Worm (Caenorhabditis elegans) whole organism, late embryonic: ENCODE data around the gene F20D6.10.

Source experiments
- Y22D7AL.16 ChIP-seq: sonication (generic microtip); optimal IDR thresholded peaks from 2 replicates; lab custom pipeline; 2016; ENCODE audit warnings: missing genetic modification characterization, missing compliant biosample characterization
- ama-1 ChIP-seq: fragments of 150-350 bp; optimal IDR thresholded peaks from 2 replicates; lab custom pipeline; 2014
- ceh-18 ChIP-seq: sonication (generic microtip); optimal IDR thresholded peaks from 2 replicates; lab custom pipeline; 2016; ENCODE audit warnings: missing genetic modification characterization, missing compliant biosample characterization
- ceh-30 ChIP-seq: fragments of 150-350 bp; optimal IDR thresholded peaks from 2 replicates; lab custom pipeline; 2014; ENCODE audit warnings: missing biosample characterization, missing genetic modification characterization
- ceh-31 ChIP-seq: sonication (generic microtip); optimal IDR thresholded peaks from 2 replicates; lab custom pipeline; 2016; ENCODE audit warnings: missing genetic modification characterization, missing compliant biosample characterization
- ceh-48 ChIP-seq: sonication (generic microtip); optimal IDR thresholded peaks from 2 replicates; lab custom pipeline; 2016; ENCODE audit warnings: missing genetic modification characterization, inconsistent platforms, missing compliant biosample characterization
- ceh-9 ChIP-seq: sonication (generic microtip); optimal IDR thresholded peaks from 2 replicates; lab custom pipeline; 2016; ENCODE audit warnings: mild to moderate bottlenecking, missing genetic modification characterization, inconsistent platforms, missing compliant biosample characterization
- fkh-10 ChIP-seq: fragments of 150-350 bp; optimal IDR thresholded peaks from 2 replicates; lab custom pipeline; 2014; ENCODE audit warnings: missing biosample characterization, missing genetic modification reagents, missing genetic modification characterization
- hlh-13 ChIP-seq: fragments of 200-800 bp; sonication (Bioruptor generic); optimal IDR thresholded peaks from 2 replicates; lab custom pipeline; 2018; ENCODE audit warnings: mild to moderate bottlenecking, missing genetic modification characterization, missing compliant biosample characterization
- lin-11 ChIP-seq: fragments of 200-800 bp; sonication (Bioruptor generic); optimal IDR thresholded peaks from 2 replicates; lab custom pipeline; 2018; ENCODE audit warnings: mild to moderate bottlenecking, missing genetic modification characterization, missing compliant biosample characterization
- npax-4 ChIP-seq: sonication (generic microtip); optimal IDR thresholded peaks from 2 replicates; lab custom pipeline; 2016; ENCODE audit warnings: missing genetic modification characterization, missing compliant biosample characterization
- pha-4 ChIP-seq: fragments of 150-350 bp; optimal IDR thresholded peaks from 2 replicates; lab custom pipeline; 2018; ENCODE audit warnings: missing biosample characterization, missing genetic modification reagents, missing genetic modification characterization
- pqm-1 ChIP-seq: sonication (generic microtip); optimal IDR thresholded peaks from 2 replicates; lab custom pipeline; 2016; ENCODE audit warnings: missing genetic modification characterization, missing compliant biosample characterization

DNA sequence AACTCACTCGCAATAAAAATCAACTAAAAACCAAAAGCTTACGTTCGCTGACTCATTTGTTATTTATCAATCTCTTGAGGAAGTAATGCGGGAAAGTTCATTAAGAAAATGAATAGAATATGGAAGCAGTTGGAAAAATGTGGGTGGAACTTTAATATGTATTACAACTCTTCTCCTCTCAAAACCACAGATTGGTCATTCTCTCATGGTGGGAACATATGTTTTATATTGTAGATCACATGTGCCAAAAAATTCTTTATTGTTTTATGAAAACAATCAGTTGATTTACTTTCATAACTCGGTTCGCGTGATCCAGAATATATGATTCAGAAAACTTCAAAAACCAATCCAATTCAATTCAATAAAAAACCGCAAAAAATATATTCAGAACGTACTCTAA lies 24.1 kb downstream of the F20D6.10 start:
- TF ChIP-seq ceh-31 (tag; lab: Kevin White, UChicago): no peak
- TF ChIP-seq fkh-10 (GFP tag; lab: Kevin White, UChicago): no peak
- no peak for TF ChIP-seq Y22D7AL.16 (tag; lab: Kevin White, UChicago)
- no peak for TF ChIP-seq ceh-30 (tag; lab: Kevin White, UChicago)
- no peak for TF ChIP-seq pqm-1 (tag; lab: Kevin White, UChicago)
- TF ChIP-seq npax-4: no peak
- no peak for TF ChIP-seq ceh-9
- no peak for TF ChIP-seq ceh-18 (tag; lab: Kevin White, UChicago)
- TF ChIP-seq ama-1: no peak
- TF ChIP-seq ceh-48 (tag; lab: Kevin White, UChicago): no peak
- no peak for TF ChIP-seq lin-11 (tag; lab: Kevin White, UChicago)
- no peak for TF ChIP-seq pha-4 (tag; lab: Kevin White, UChicago)
- TF ChIP-seq hlh-13 (GFP tag; lab: Kevin White, UChicago): no peak
